Worm (Caenorhabditis elegans) whole organism, early embryonic: ENCODE data around the gene lab-2.

ENCODE experiments used
- F13C5.2 ChIP-seq: sonication (generic microtip); optimal IDR thresholded peaks from 2 replicates; lab custom pipeline; 2017; ENCODE audit warnings: mild to moderate bottlenecking, missing genetic modification characterization, inconsistent platforms, missing compliant biosample characterization
- ama-1 ChIP-seq: fragments of 150-350 bp; optimal IDR thresholded peaks from 2 replicates; lab custom pipeline; 2014
- ceh-13 ChIP-seq: fragments of 200-800 bp; sonication (Bioruptor generic); optimal IDR thresholded peaks from 2 replicates; lab custom pipeline; 2018; ENCODE audit warnings: mild to moderate bottlenecking, missing genetic modification characterization, missing compliant biosample characterization
- ets-7 ChIP-seq: sonication (generic microtip); optimal IDR thresholded peaks from 2 replicates; lab custom pipeline; 2016; ENCODE audit warnings: missing genotype, missing genetic modification characterization, missing compliant biosample characterization
- hmg-4 ChIP-seq: fragments of 200-800 bp; sonication (Bioruptor generic); optimal IDR thresholded peaks from 2 replicates; lab custom pipeline; 2018; ENCODE audit warnings: mild to moderate bottlenecking, missing genetic modification characterization, missing compliant biosample characterization
- hnd-1 ChIP-seq: sonication (generic microtip); optimal IDR thresholded peaks from 2 replicates; lab custom pipeline; 2016; ENCODE audit warnings: missing genetic modification characterization, missing compliant biosample characterization
- scrt-1 ChIP-seq: fragments of 200-800 bp; sonication (Bioruptor generic); IDR thresholded peaks from 2 replicates; pipeline ENCODE4 v1.3.6; 2022; ENCODE audit warnings: missing genetic modification characterization, missing compliant biosample characterization
- tra-4 ChIP-seq: sonication (generic microtip); optimal IDR thresholded peaks from 2 replicates; lab custom pipeline; 2017; ENCODE audit warnings: missing genetic modification characterization, missing compliant biosample characterization

ce11 chrIII:7293075-7293684, 36.2 kb downstream of the lab-2 start, which contains the start of gene cwf-19L2:
- TF ChIP-seq hnd-1 (tag; lab: Kevin White, UChicago), result no peak
- TF ChIP-seq ama-1 (lab: Kevin White, UChicago), result no peak
- no peak for TF ChIP-seq ceh-13 (GFP tag; lab: Kevin White, UChicago)
- TF ChIP-seq tra-4 (tag; lab: Kevin White, UChicago), result no peak
- TF ChIP-seq ets-7 (tag; lab: Kevin White, UChicago), result no peak
- TF ChIP-seq hmg-4, result no peak
- TF ChIP-seq scrt-1 (GFP tag; lab: Robert Waterston, UW), result no peak
- no peak for TF ChIP-seq F13C5.2
